Worm (Caenorhabditis elegans): ENCODE measurements around the gene nipa-1.

nipa-1 gene

DNA sequence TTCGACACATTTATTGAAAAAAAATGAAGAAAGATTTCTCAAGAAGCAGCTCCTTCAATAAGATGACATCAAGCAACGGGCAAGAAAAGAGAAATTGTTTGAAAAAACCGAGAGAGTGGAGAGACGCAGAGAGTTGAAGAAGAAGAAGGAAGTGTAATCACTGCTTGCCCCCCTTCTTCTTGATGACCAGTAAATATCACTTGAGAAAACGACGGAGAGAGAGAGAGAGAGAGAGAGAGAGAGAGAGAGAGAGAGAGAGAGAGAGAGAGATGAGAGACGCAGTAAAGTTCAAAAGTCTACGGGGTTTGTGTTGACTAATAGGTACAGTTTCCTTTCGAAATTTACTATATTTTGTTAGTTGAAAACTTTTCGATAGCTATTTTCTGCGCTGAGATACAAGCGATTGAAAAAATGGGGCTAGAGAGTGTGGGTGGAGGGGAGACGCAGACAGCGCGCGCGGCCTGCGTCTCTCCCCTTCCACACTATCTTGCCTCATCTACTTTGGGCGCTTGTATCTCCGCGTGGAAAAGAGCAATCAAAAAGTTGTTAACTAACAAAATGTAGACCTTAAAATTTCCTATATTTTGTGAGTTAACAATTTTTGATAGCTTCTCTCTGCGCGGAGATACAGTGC is 60.9 kb downstream of the nipa-1 start:
- peak; percentile 47 for TF ChIP-seq W03F9.2 (tag; optimal IDR thresholded peaks at IDR 0.05)
- no peak for TF ChIP-seq him-1 (tag; optimal IDR thresholded peaks at IDR 0.05)

- TF ChIP-seq him-1 (tag; optimal IDR thresholded peaks at IDR 0.05) (no peak), W03F9.2 (tag; optimal IDR thresholded peaks at IDR 0.05) (no peak), dao-5 (tag; optimal IDR thresholded peaks at IDR 0.05) (no peak)
Measured at ce11 chrIII:3064566-3064965, 62.4 kb downstream of the nipa-1 start.

- TF ChIP-seq dao-5 (tag; optimal IDR thresholded peaks at IDR 0.05) (no peak), him-1 (tag; optimal IDR thresholded peaks at IDR 0.05) (no peak), W03F9.2 (tag; optimal IDR thresholded peaks at IDR 0.05) (no peak)
Measured at ce11 chrIII:3063999-3064398, 62.9 kb downstream of the nipa-1 start, which contains the start of gene H06I04.6. Gene H06I04.6 (minus strand): TSS chrIII:3064343.

DNA sequence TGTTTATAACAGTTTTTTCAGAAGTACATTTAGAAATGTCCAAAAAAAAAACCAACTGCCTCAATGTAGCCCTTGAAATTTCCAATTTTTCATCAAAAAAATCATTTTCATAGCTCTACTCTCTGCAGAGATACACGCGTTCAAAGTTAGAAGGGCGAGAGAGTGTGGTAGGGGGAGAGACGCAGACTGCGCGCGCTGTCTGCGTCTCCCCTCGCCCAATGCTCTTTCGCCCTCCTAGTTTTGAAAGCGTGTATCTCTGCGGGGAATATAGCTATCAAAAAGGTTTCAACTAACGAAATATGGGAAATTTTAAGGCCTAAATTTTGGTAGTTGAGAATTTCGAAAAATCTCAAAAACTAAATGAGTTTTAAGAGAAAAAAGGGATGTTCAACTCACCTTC is 63.4 kb downstream of the nipa-1 start:
- no peak for TF ChIP-seq W03F9.2 (tag; optimal IDR thresholded peaks at IDR 0.05)
- no peak for TF ChIP-seq dao-5 (tag; optimal IDR thresholded peaks at IDR 0.05)
- no peak for TF ChIP-seq him-1 (tag; optimal IDR thresholded peaks at IDR 0.05)

ce11 chrIII:3063084-3063483 is 63.8 kb downstream of the nipa-1 start:
- TF ChIP-seq W03F9.2 (tag; optimal IDR thresholded peaks at IDR 0.05) (no peak), him-1 (tag; optimal IDR thresholded peaks at IDR 0.05) (no peak), dao-5 (tag; optimal IDR thresholded peaks at IDR 0.05) (no peak)

All from whole organism, L4/young adult.